Worm (Caenorhabditis elegans) whole organism, L2 larva: ENCODE results near the gene F53B7.7.

Experiments used
- C34F6.9 ChIP-seq: fragments of 150-350 bp; optimal IDR thresholded peaks from 2 replicates; lab custom pipeline; 2014; ENCODE audit warnings: missing biosample characterization, missing genetic modification characterization
- F13H6.1 ChIP-seq: sonication (generic microtip); optimal IDR thresholded peaks from 2 replicates; lab custom pipeline; 2016; ENCODE audit warnings: missing genetic modification characterization, missing compliant biosample characterization
- R02D3.7 ChIP-seq: fragments of 150-350 bp; optimal IDR thresholded peaks from 2 replicates; lab custom pipeline; 2014; ENCODE audit warnings: missing biosample characterization, missing genetic modification characterization
- Y55F3AM.14 ChIP-seq: fragments of 200-800 bp; sonication (Bioruptor generic); optimal IDR thresholded peaks from 2 replicates; lab custom pipeline; 2018; ENCODE audit warnings: mild to moderate bottlenecking, missing genetic modification characterization, missing compliant biosample characterization
- ZK546.5 ChIP-seq: sonication (generic microtip); optimal IDR thresholded peaks from 2 replicates; lab custom pipeline; 2017; ENCODE audit warnings: missing biosample characterization, missing genetic modification characterization
- ama-1 ChIP-seq: fragments of 150-350 bp; optimal IDR thresholded peaks from 2 replicates; lab custom pipeline; 2018; ENCODE audit warnings: inconsistent platforms
- blmp-1 ChIP-seq: sonication (generic microtip); optimal IDR thresholded peaks from 2 replicates; lab custom pipeline; 2017; ENCODE audit warnings: missing genetic modification characterization, mild to moderate bottlenecking, missing compliant biosample characterization, antibody characterized with exemption, moderate library complexity; ENCODE audit not compliant: insufficient read depth
- ceh-82 ChIP-seq: fragments of 150-350 bp; optimal IDR thresholded peaks from 2 replicates; lab custom pipeline; 2014; ENCODE audit warnings: missing biosample characterization, missing genetic modification characterization
- crh-2 ChIP-seq: sonication (generic microtip); optimal IDR thresholded peaks from 2 replicates; lab custom pipeline; 2017; ENCODE audit warnings: missing biosample characterization, missing genetic modification characterization
- dmd-4 ChIP-seq: sonication (generic microtip); optimal IDR thresholded peaks from 2 replicates; lab custom pipeline; 2017; ENCODE audit warnings: missing biosample characterization, missing genetic modification characterization
- elt-1 ChIP-seq: fragments of 150-350 bp; optimal IDR thresholded peaks from 2 replicates; lab custom pipeline; 2014; ENCODE audit warnings: missing biosample characterization, missing genetic modification characterization
- elt-3 ChIP-seq: sonication (generic microtip); optimal IDR thresholded peaks from 2 replicates; lab custom pipeline; 2017; ENCODE audit warnings: missing biosample characterization, missing genetic modification characterization
- fos-1 ChIP-seq: fragments of 150-350 bp; optimal IDR thresholded peaks from 2 replicates; lab custom pipeline; 2014; ENCODE audit warnings: missing biosample characterization, missing genetic modification characterization
- lin-11 ChIP-seq: fragments of 150-350 bp; sonication (generic microtip); optimal IDR thresholded peaks from 2 replicates; lab custom pipeline; 2014; ENCODE audit warnings: missing biosample characterization, missing genetic modification characterization, inconsistent platforms, mixed read lengths
- lin-13 ChIP-seq: fragments of 150-350 bp; optimal IDR thresholded peaks from 2 replicates; lab custom pipeline; 2014; ENCODE audit warnings: missing biosample characterization, missing genetic modification reagents, missing genetic modification characterization
- lin-39 ChIP-seq: fragments of 150-350 bp; optimal IDR thresholded peaks from 2 replicates; lab custom pipeline; 2014; ENCODE audit warnings: missing biosample characterization, missing genetic modification reagents, missing genetic modification characterization
- lsy-2 ChIP-seq, 2 experiments: fragments of 150-350 bp in 1 of 2; sonication (generic microtip) in 1 of 2; optimal IDR thresholded peaks; 2 replicates each; lab custom pipeline; 2014 to 2017; ENCODE audit warnings: missing biosample characterization in 2 of 2, missing genetic modification characterization in 2 of 2
- mab-5 ChIP-seq: fragments of 150-350 bp; optimal IDR thresholded peaks from 2 replicates; lab custom pipeline; 2014; ENCODE audit warnings: missing biosample characterization, missing genetic modification characterization
- mbf-1 ChIP-seq: sonication (generic microtip); optimal IDR thresholded peaks from 2 replicates; lab custom pipeline; 2017; ENCODE audit warnings: missing biosample characterization, missing genetic modification characterization
- mdl-1 ChIP-seq, 2 experiments: fragments of 150-350 bp in 1 of 2; sonication (generic microtip) in 1 of 2; optimal IDR thresholded peaks; 2 replicates each; lab custom pipeline; 2017; ENCODE audit warnings: missing biosample characterization in 2 of 2, missing genetic modification characterization in 2 of 2
- nhr-129 ChIP-seq: fragments of 150-350 bp; optimal IDR thresholded peaks from 2 replicates; lab custom pipeline; 2014; ENCODE audit warnings: missing biosample characterization, missing genetic modification characterization
- nhr-21 ChIP-seq: fragments of 150-350 bp; optimal IDR thresholded peaks from 2 replicates; lab custom pipeline; 2014; ENCODE audit warnings: missing biosample characterization, missing genetic modification characterization
- nhr-23 ChIP-seq: fragments of 150-350 bp; optimal IDR thresholded peaks from 2 replicates; lab custom pipeline; 2014; ENCODE audit warnings: missing biosample characterization, missing genetic modification reagents, missing genetic modification characterization
- nhr-237 ChIP-seq: fragments of 150-350 bp; optimal IDR thresholded peaks from 2 replicates; lab custom pipeline; 2014; ENCODE audit warnings: missing biosample characterization, missing genetic modification characterization
- peb-1 ChIP-seq: fragments of 150-350 bp; optimal IDR thresholded peaks from 2 replicates; lab custom pipeline; 2014; ENCODE audit warnings: missing biosample characterization, missing genetic modification characterization
- sem-4 ChIP-seq: fragments of 150-350 bp; optimal IDR thresholded peaks from 2 replicates; lab custom pipeline; 2014; ENCODE audit warnings: missing biosample characterization, missing genetic modification reagents, missing genetic modification characterization
- sma-3 ChIP-seq: sonication (generic microtip); optimal IDR thresholded peaks from 2 replicates; lab custom pipeline; 2016; ENCODE audit warnings: missing genetic modification reagents, missing genetic modification characterization, missing compliant biosample characterization
- sma-9 ChIP-seq, 2 experiments: fragments of 150-350 bp in 1 of 2; sonication (generic microtip) in 1 of 2; optimal IDR thresholded peaks; 2 replicates each; lab custom pipeline; 2014 to 2016; ENCODE audit warnings: missing genetic modification characterization in 2 of 2, mild to moderate bottlenecking in 1 of 2, missing biosample characterization in 1 of 2, missing compliant biosample characterization in 1 of 2, missing genetic modification reagents in 1 of 2, moderate library complexity in 1 of 2
- snpc-4 ChIP-seq: fragments of 150-350 bp; optimal IDR thresholded peaks from 2 replicates; lab custom pipeline; 2014; ENCODE audit warnings: missing biosample characterization, missing genetic modification characterization
- unc-39 ChIP-seq: fragments of 150-350 bp; optimal IDR thresholded peaks from 2 replicates; lab custom pipeline; 2014; ENCODE audit warnings: missing biosample characterization, missing genetic modification characterization
- unc-55 ChIP-seq: fragments of 150-350 bp; sonication (generic microtip); optimal IDR thresholded peaks from 3 replicates; lab custom pipeline; 2014; ENCODE audit warnings: missing biosample characterization, missing genetic modification reagents, missing genetic modification characterization
- zag-1 ChIP-seq: fragments of 150-350 bp; optimal IDR thresholded peaks from 2 replicates; lab custom pipeline; 2014; ENCODE audit warnings: missing biosample characterization, missing genetic modification characterization
- ztf-1 ChIP-seq: fragments of 200-800 bp; sonication (Bioruptor generic); conservative IDR thresholded peaks from 2 replicates; pipeline ENCODE4 v1.3.6; 2022; ENCODE audit warnings: missing genetic modification characterization, missing compliant biosample characterization
- ztf-11 ChIP-seq: sonication (generic microtip); optimal IDR thresholded peaks from 2 replicates; lab custom pipeline; 2017; ENCODE audit warnings: missing biosample characterization, missing genetic modification characterization
- ztf-4 ChIP-seq: fragments of 150-350 bp; optimal IDR thresholded peaks from 2 replicates; lab custom pipeline; 2014; ENCODE audit warnings: missing biosample characterization, missing genetic modification characterization

Gene F53B7.7

ce11 chrV:10954832-10955231 is 44.1 kb upstream of the F53B7.7 start, which contains the start of gene F17C11.6:
F17C11.6 (plus strand) TSS chrV:10955121.
- TF ChIP-seq fos-1: peak; percentile 2
- no peak for TF ChIP-seq C34F6.9

- no peak for TF ChIP-seq ZK546.5 (tag; lab: Kevin White, UChicago)
- no peak for TF ChIP-seq ztf-11 (tag; lab: Kevin White, UChicago)
- TF ChIP-seq fos-1: peak; percentile 14
- no peak for TF ChIP-seq crh-2 (tag; lab: Kevin White, UChicago)
- no peak for TF ChIP-seq R02D3.7 (tag; lab: Kevin White, UChicago)
- no peak for TF ChIP-seq lsy-2 (tag; optimal IDR thresholded peaks at IDR 0.05; lab: Kevin White, UChicago)
- TF ChIP-seq nhr-129 (tag; lab: Kevin White, UChicago): no peak
- TF ChIP-seq, all 48 proteins: peak for 1
Observed at ce11 chrV:10955681-10956476, 43.0 kb upstream of the F53B7.7 start, which contains the start of gene F17C11.13. F17C11.13 (plus strand) TSS chrV:10955923.

ce11 chrV:10958322-10958900 is 40.5 kb upstream of the F53B7.7 start, which contains the start of gene pigt-1:
pigt-1 (minus strand) TSS chrV:10958821.
- TF ChIP-seq Y55F3AM.14 (peak; percentile 17), crh-2 (tag; lab: Kevin White, UChicago) (peak; percentile 10), lsy-2 (tag; optimal IDR thresholded peaks at IDR 0.05; lab: Kevin White, UChicago) (peak in 1 of 2 experiments; percentile 29), sma-9 (GFP tag; optimal IDR thresholded peaks at IDR 0.05; lab: Kevin White, UChicago) (peak; percentile 51), sma-9 (tag; optimal IDR thresholded peaks at IDR 0.05; lab: Kevin White, UChicago) (no peak), mab-5 (no peak), lin-13 (peak; percentile 14), elt-1 (tag; lab: Kevin White, UChicago) (no peak)
- TF ChIP-seq, all 48 proteins: peak for 5

- no peak for TF ChIP-seq Y55F3AM.14
- no peak for TF ChIP-seq C34F6.9
- TF ChIP-seq sma-3 (GFP tag; lab: Kevin White, UChicago): no peak
- peak; percentile 42 for TF ChIP-seq sma-9 (GFP tag; optimal IDR thresholded peaks at IDR 0.05; lab: Kevin White, UChicago)
- TF ChIP-seq sma-9 (tag; optimal IDR thresholded peaks at IDR 0.05; lab: Kevin White, UChicago): no peak
- TF ChIP-seq zag-1 (tag; lab: Kevin White, UChicago): no peak
- no peak for TF ChIP-seq ama-1 (lab: Kevin White, UChicago)
- no peak for TF ChIP-seq lin-39 (tag; lab: Kevin White, UChicago)
- TF ChIP-seq F13H6.1 (tag; lab: Kevin White, UChicago): no peak
- TF ChIP-seq fos-1: peak; percentile 68
- no peak for TF ChIP-seq nhr-21 (tag; lab: Kevin White, UChicago)
- TF ChIP-seq nhr-129 (tag; lab: Kevin White, UChicago): peak; percentile 18
- no peak for TF ChIP-seq dmd-4 (tag; lab: Kevin White, UChicago)
- no peak for TF ChIP-seq mbf-1
- no peak for TF ChIP-seq mdl-1 (tag; optimal IDR thresholded peaks at IDR 0.05; lab: Kevin White, UChicago)
- TF ChIP-seq snpc-4: no peak
- no peak for TF ChIP-seq ztf-4 (tag; lab: Kevin White, UChicago)
- TF ChIP-seq ZK546.5 (tag; lab: Kevin White, UChicago): no peak
- peak; percentile 27 for TF ChIP-seq crh-2 (tag; lab: Kevin White, UChicago)
- no peak for TF ChIP-seq mab-5
- no peak for TF ChIP-seq unc-55
- TF ChIP-seq R02D3.7 (tag; lab: Kevin White, UChicago): no peak
- TF ChIP-seq lsy-2 (tag; optimal IDR thresholded peaks at IDR 0.05; lab: Kevin White, UChicago): no peak
- TF ChIP-seq ceh-82 (tag; lab: Kevin White, UChicago): no peak
- no peak for TF ChIP-seq nhr-237 (tag; lab: Kevin White, UChicago)
- TF ChIP-seq elt-3 (tag; lab: Kevin White, UChicago): no peak
- TF ChIP-seq blmp-1 (tag; lab: Kevin White, UChicago): no peak
- no peak for TF ChIP-seq lin-11 (tag; lab: Kevin White, UChicago)
- no peak for TF ChIP-seq ztf-1
- no peak for TF ChIP-seq unc-39 (tag; lab: Kevin White, UChicago)
- TF ChIP-seq sem-4 (tag; lab: Kevin White, UChicago): no peak
- TF ChIP-seq nhr-23 (tag; lab: Kevin White, UChicago): no peak
- no peak for TF ChIP-seq peb-1 (tag; lab: Kevin White, UChicago)
Observed at ce11 chrV:10960544-10960943, 38.4 kb upstream of the F53B7.7 start, which contains the start of gene vps-36. vps-36 (minus strand) TSS chrV:10960669.
